Worm (Caenorhabditis elegans) whole organism, L4/young adult: Measurements from ENCODE around the gene taf-8.

Experiments
- W03F9.2 ChIP-seq: fragments of 150-350 bp; optimal IDR thresholded peaks from 2 replicates; lab custom pipeline; 2014; ENCODE audit warnings: missing biosample characterization, missing genetic modification characterization
- dao-5 ChIP-seq: sonication (generic microtip); optimal IDR thresholded peaks from 2 replicates; lab custom pipeline; 2016; ENCODE audit warnings: missing genotype, missing genetic modification characterization, moderate library complexity, missing compliant biosample characterization
- him-1 ChIP-seq: sonication (generic microtip); optimal IDR thresholded peaks from 2 replicates; lab custom pipeline; 2016; ENCODE audit warnings: missing genotype, missing genetic modification reagents, missing genetic modification characterization, missing compliant biosample characterization

- TF ChIP-seq dao-5 (tag; lab: Kevin White, UChicago) (no peak), him-1 (tag; lab: Kevin White, UChicago) (no peak), W03F9.2 (no peak)
Observed at ce11 chrII:9665577-9665976, 3.5 kb upstream of the taf-8 start, which contains the start of gene ZK1320.5.
